Worm (Caenorhabditis elegans): ENCODE results near the gene iglr-1.

iglr-1 gene

DNA sequence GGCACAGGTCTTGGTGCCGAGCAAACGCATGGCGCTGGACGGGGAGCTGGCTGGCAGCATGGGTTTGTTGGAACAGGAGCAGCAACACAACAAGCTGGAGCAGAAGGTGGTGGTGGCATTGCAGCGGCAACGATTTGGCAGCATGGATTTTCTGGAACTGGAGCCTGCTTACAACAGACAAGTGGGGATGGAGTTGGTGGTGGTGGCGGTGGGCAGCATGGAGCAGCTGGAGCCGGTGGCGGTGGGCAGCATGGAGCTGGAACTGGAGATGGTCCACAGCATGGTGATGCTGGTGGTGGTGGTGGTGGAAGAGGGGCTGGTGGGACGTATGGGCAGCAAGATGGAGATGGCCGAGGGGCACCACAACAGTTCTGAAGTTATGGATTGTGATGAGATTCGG, 30.3 kb downstream of the iglr-1 start:
- TF ChIP-seq ceh-16 (tag; optimal IDR thresholded peaks at IDR 0.05) (no peak), ama-1 (optimal IDR thresholded peaks at IDR 0.05) (no peak), crh-2 (tag; optimal IDR thresholded peaks at IDR 0.05) (no peak), ztf-1 (GFP tag; conservative IDR thresholded peaks at IDR 0.05) (no peak), unc-62 (GFP tag; optimal IDR thresholded peaks at IDR 0.05) (no peak), nhr-12 (tag; optimal IDR thresholded peaks at IDR 0.05) (no peak), peb-1 (tag; optimal IDR thresholded peaks at IDR 0.05) (no peak), lsy-2 (tag; optimal IDR thresholded peaks at IDR 0.05) (no peak), nhr-10 (tag; optimal IDR thresholded peaks at IDR 0.05) (no peak)

ce11 chrX:14959393-14960073, 31.6 kb downstream of the iglr-1 start:
- TF ChIP-seq nhr-25 (tag; optimal IDR thresholded peaks at IDR 0.05) (no peak), nhr-21 (tag; optimal IDR thresholded peaks at IDR 0.05) (no peak)

DNA sequence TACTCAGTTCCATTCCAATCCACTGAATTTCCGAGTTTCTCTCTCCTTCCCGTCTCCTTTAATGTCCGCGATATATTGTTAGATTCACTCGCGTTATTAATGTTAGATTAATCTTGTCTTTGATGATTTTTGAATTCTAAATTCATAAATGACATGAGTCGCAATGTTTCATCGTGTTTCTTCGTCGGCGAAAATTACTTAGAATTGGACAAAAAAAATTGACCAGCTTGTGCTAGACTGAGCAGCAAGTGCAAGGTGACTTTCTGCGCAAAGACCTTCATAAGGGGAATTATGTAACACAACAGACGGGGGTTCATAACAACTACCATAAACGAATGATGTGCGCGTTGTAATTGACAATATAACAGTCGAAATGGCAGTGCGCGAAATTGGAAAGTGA, 32.8 kb downstream of the iglr-1 start:
- TF ChIP-seq nhr-21 (tag; optimal IDR thresholded peaks at IDR 0.05): no peak
- TF ChIP-seq alr-1 (tag; optimal IDR thresholded peaks at IDR 0.05): no peak
- TF ChIP-seq egl-27 (tag; optimal IDR thresholded peaks at IDR 0.05): no peak
- no peak for TF ChIP-seq sma-3 (GFP tag; optimal IDR thresholded peaks at IDR 0.05)
- no peak for TF ChIP-seq nhr-10 (tag; optimal IDR thresholded peaks at IDR 0.05)
- no peak for TF ChIP-seq ztf-1 (GFP tag; conservative IDR thresholded peaks at IDR 0.05)
- no peak for TF ChIP-seq lin-39 (tag; optimal IDR thresholded peaks at IDR 0.05)
- TF ChIP-seq elt-3 (tag; optimal IDR thresholded peaks at IDR 0.05): no peak
- TF ChIP-seq ztf-4 (tag; optimal IDR thresholded peaks at IDR 0.05): no peak
- TF ChIP-seq ZK546.5 (tag; optimal IDR thresholded peaks at IDR 0.05): no peak
- no peak for TF ChIP-seq mab-5 (tag; optimal IDR thresholded peaks at IDR 0.05)
- no peak for TF ChIP-seq fos-1 (tag; optimal IDR thresholded peaks at IDR 0.05)
- TF ChIP-seq sma-9 (GFP tag; optimal IDR thresholded peaks at IDR 0.05): no peak
- TF ChIP-seq sma-9 (tag; optimal IDR thresholded peaks at IDR 0.05): no peak
- no peak for TF ChIP-seq F13H6.1 (tag; optimal IDR thresholded peaks at IDR 0.05)
- no peak for TF ChIP-seq lin-11 (tag; optimal IDR thresholded peaks at IDR 0.05)
- TF ChIP-seq R02D3.7 (tag; optimal IDR thresholded peaks at IDR 0.05): no peak
- TF ChIP-seq dmd-4 (tag; optimal IDR thresholded peaks at IDR 0.05): no peak
- TF ChIP-seq unc-62 (GFP tag; optimal IDR thresholded peaks at IDR 0.05): no peak

ce11 chrX:14957176-14957575, 34.0 kb downstream of the iglr-1 start:
- no peak for TF ChIP-seq R02D3.7 (tag; optimal IDR thresholded peaks at IDR 0.05)
- no peak for TF ChIP-seq skn-1 (tag; optimal IDR thresholded peaks at IDR 0.05)
- TF ChIP-seq nhr-6 (tag; optimal IDR thresholded peaks at IDR 0.05): no peak
- TF ChIP-seq mbf-1 (tag; optimal IDR thresholded peaks at IDR 0.05): no peak
- no peak for TF ChIP-seq nhr-21 (tag; optimal IDR thresholded peaks at IDR 0.05)
- no peak for TF ChIP-seq sem-4 (tag; optimal IDR thresholded peaks at IDR 0.05)
- TF ChIP-seq nhr-129 (tag; optimal IDR thresholded peaks at IDR 0.05): no peak
- TF ChIP-seq C34F6.9 (tag; optimal IDR thresholded peaks at IDR 0.05): no peak
- TF ChIP-seq nhr-23 (tag; optimal IDR thresholded peaks at IDR 0.05): no peak
- TF ChIP-seq lin-11 (tag; optimal IDR thresholded peaks at IDR 0.05): no peak
- TF ChIP-seq egl-27 (tag; optimal IDR thresholded peaks at IDR 0.05): no peak
- TF ChIP-seq unc-55 (GFP tag; optimal IDR thresholded peaks at IDR 0.05): no peak

DNA sequence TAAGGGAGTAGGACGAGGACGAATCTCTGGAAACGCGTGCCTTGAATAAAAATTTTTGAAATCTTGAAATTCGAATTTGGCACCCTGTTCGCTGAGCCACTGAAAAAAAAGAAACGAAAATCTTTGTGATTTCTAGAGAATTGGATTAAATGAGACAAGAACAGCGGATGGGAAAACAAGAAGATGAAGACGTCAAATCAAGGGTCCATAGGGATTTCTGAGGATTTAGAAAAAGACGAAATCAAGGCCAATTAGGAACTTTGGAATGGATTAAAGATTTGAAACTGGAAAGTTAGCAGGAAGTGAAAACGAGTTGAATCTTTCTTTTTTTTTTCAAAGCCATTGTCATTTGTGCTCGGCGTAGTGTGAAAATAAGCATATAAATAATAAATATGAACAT, 36.6 kb downstream of the iglr-1 start, which contains the start of gene pag-3:
pag-3 (minus strand) TSS at position 101 of the 400 bp plus-strand sequence.
- TF ChIP-seq unc-39 (tag; optimal IDR thresholded peaks at IDR 0.05) (no peak), dmd-4 (tag; optimal IDR thresholded peaks at IDR 0.05) (no peak), lsy-2 (tag; optimal IDR thresholded peaks at IDR 0.05) (no peak), R02D3.7 (tag; optimal IDR thresholded peaks at IDR 0.05) (no peak), mdl-1 (tag; optimal IDR thresholded peaks at IDR 0.05) (no peak), nhr-10 (tag; optimal IDR thresholded peaks at IDR 0.05) (no peak), ceh-16 (tag; optimal IDR thresholded peaks at IDR 0.05) (no peak), nhr-6 (tag; optimal IDR thresholded peaks at IDR 0.05) (no peak), blmp-1 (tag; optimal IDR thresholded peaks at IDR 0.05; ENCODE audit: insufficient read depth) (no peak), skn-1 (tag; optimal IDR thresholded peaks at IDR 0.05) (no peak), lin-39 (tag; optimal IDR thresholded peaks at IDR 0.05) (no peak), egl-27 (tag; optimal IDR thresholded peaks at IDR 0.05) (no peak), sem-4 (tag; optimal IDR thresholded peaks at IDR 0.05) (no peak), elt-1 (tag; optimal IDR thresholded peaks at IDR 0.05) (no peak), C34F6.9 (tag; optimal IDR thresholded peaks at IDR 0.05) (no peak)

All from whole organism, L2 larva.